Worm (Caenorhabditis elegans) whole organism, late embryonic: ENCODE data around the gene ZK1098.11.

Experiments
- ceh-30 ChIP-seq: fragments of 150-350 bp; optimal IDR thresholded peaks from 2 replicates; lab custom pipeline; 2014; ENCODE audit warnings: missing biosample characterization, missing genetic modification characterization
- pqm-1 ChIP-seq: sonication (generic microtip); optimal IDR thresholded peaks from 2 replicates; lab custom pipeline; 2016; ENCODE audit warnings: missing genetic modification characterization, missing compliant biosample characterization

ce11 chrIII:9511055-9511520 is 45.3 kb upstream of the ZK1098.11 start, which contains the start of gene F55H2.5:
- TF ChIP-seq ceh-30 (tag; lab: Kevin White, UChicago), result no peak
- no peak for TF ChIP-seq pqm-1 (tag; lab: Kevin White, UChicago)
